Worm (Caenorhabditis elegans) whole organism, young adult: ENCODE results near the gene F38C2.7.
"Not testable (repeated sequence)": the region's sequence is repeated elsewhere in the genome, so short reads cannot be mapped to it uniquely, and the experiment has no call there.

Experiments
- B0261.1 ChIP-seq: sonication (generic microtip); optimal IDR thresholded peaks from 2 replicates; lab custom pipeline; 2016; ENCODE audit warnings: mild to moderate bottlenecking, missing genetic modification characterization, moderate library complexity, missing compliant biosample characterization
- F37B4.10 ChIP-seq: fragments of 200-800 bp; sonication (Bioruptor generic); IDR thresholded peaks from 2 replicates; pipeline ENCODE4 v1.3.6; 2022; ENCODE audit warnings: missing genetic modification characterization, missing compliant biosample characterization
- F39B2.1 ChIP-seq: fragments of 200-800 bp; sonication (Bioruptor generic); IDR thresholded peaks from 2 replicates; pipeline ENCODE4 v1.3.6; 2022; ENCODE audit warnings: missing genetic modification reagents, missing genetic modification characterization, missing compliant biosample characterization
- T26A5.8 ChIP-seq: sonication (generic microtip); optimal IDR thresholded peaks from 2 replicates; lab custom pipeline; 2016; ENCODE audit warnings: missing genetic modification characterization, missing compliant biosample characterization
- Y67H2A.10 ChIP-seq: fragments of 200-800 bp; sonication (Bioruptor generic); conservative IDR thresholded peaks from 2 replicates; pipeline ENCODE4 v1.3.6; 2022; ENCODE audit warnings: missing genetic modification reagents, missing genetic modification characterization, missing compliant biosample characterization
- attf-5 ChIP-seq: fragments of 200-800 bp; sonication (Bioruptor generic); optimal IDR thresholded peaks from 2 replicates; lab custom pipeline; 2018; ENCODE audit warnings: mild to moderate bottlenecking, missing genetic modification characterization, missing compliant biosample characterization
- attf-6 ChIP-seq: fragments of 200-800 bp; sonication (Bioruptor generic); IDR thresholded peaks from 2 replicates; pipeline ENCODE4 v1.3.6; 2022; ENCODE audit warnings: missing genetic modification reagents, missing genetic modification characterization, missing compliant biosample characterization
- ceh-100 ChIP-seq: fragments of 200-800 bp; sonication (Bioruptor generic); IDR thresholded peaks from 2 replicates; pipeline ENCODE4 v1.3.6; 2022; ENCODE audit warnings: missing genetic modification reagents, missing genetic modification characterization, missing compliant biosample characterization
- ceh-27 ChIP-seq: fragments of 200-800 bp; sonication (Bioruptor generic); optimal IDR thresholded peaks from 2 replicates; lab custom pipeline; 2018; ENCODE audit warnings: mild to moderate bottlenecking, missing genetic modification characterization, moderate library complexity, missing compliant biosample characterization
- ceh-79 ChIP-seq: sonication (generic microtip); optimal IDR thresholded peaks from 2 replicates; lab custom pipeline; 2017; ENCODE audit warnings: mild to moderate bottlenecking, missing genetic modification characterization, missing compliant biosample characterization
- chd-7 ChIP-seq: sonication (generic microtip); optimal IDR thresholded peaks from 2 replicates; lab custom pipeline; 2016; ENCODE audit warnings: mild to moderate bottlenecking, missing genetic modification characterization, moderate library complexity, missing compliant biosample characterization
- die-1 ChIP-seq: sonication (generic microtip); optimal IDR thresholded peaks from 2 replicates; lab custom pipeline; 2016; ENCODE audit warnings: missing genotype, mild to moderate bottlenecking, missing genetic modification characterization, missing compliant biosample characterization
- dox-1 ChIP-seq: fragments of 200-800 bp; sonication (Bioruptor generic); IDR thresholded peaks from 2 replicates; pipeline ENCODE4 v1.3.6; 2022; ENCODE audit warnings: missing genetic modification reagents, missing genetic modification characterization, missing compliant biosample characterization
- ekl-4 ChIP-seq: fragments of 200-800 bp; sonication (Bioruptor generic); IDR thresholded peaks from 2 replicates; pipeline ENCODE4 v1.3.6; 2022; ENCODE audit warnings: missing genetic modification reagents, missing genetic modification characterization, missing compliant biosample characterization
- hlh-26 ChIP-seq: fragments of 200-800 bp; sonication (Bioruptor generic); conservative IDR thresholded peaks from 2 replicates; pipeline ENCODE4 v1.3.6; 2022; ENCODE audit warnings: missing genetic modification reagents, missing genetic modification characterization, missing compliant biosample characterization
- hmg-1.2 ChIP-seq: fragments of 200-800 bp; sonication (Bioruptor generic); IDR thresholded peaks from 2 replicates; pipeline ENCODE4 v1.3.6; 2022; ENCODE audit warnings: missing genetic modification reagents, missing genetic modification characterization, missing compliant biosample characterization
- lin-54 ChIP-seq: fragments of 200-800 bp; sonication (Bioruptor generic); optimal IDR thresholded peaks from 2 replicates; lab custom pipeline; 2018; ENCODE audit warnings: mild to moderate bottlenecking, missing genetic modification characterization, missing compliant biosample characterization
- madf-10 ChIP-seq: sonication (generic microtip); optimal IDR thresholded peaks from 2 replicates; lab custom pipeline; 2016; ENCODE audit warnings: mild to moderate bottlenecking, missing genetic modification characterization, missing compliant biosample characterization
- madf-8 ChIP-seq: fragments of 200-800 bp; sonication (Bioruptor generic); conservative IDR thresholded peaks from 2 replicates; pipeline ENCODE4 v1.3.6; 2022; ENCODE audit warnings: missing genetic modification reagents, missing genetic modification characterization, missing compliant biosample characterization
- nfya-1 ChIP-seq: sonication (generic microtip); optimal IDR thresholded peaks from 2 replicates; lab custom pipeline; 2017; ENCODE audit warnings: antibody characterized with exemption, missing compliant biosample characterization, missing genetic modification characterization, borderline replicate concordance; ENCODE audit not compliant: insufficient read depth
- pha-4 ChIP-seq: fragments of 150-350 bp; sonication (generic microtip); optimal IDR thresholded peaks from 2 replicates; lab custom pipeline; 2014; ENCODE audit warnings: missing biosample characterization, missing genetic modification reagents, missing genetic modification characterization
- rec-8 ChIP-seq, 2 experiments: sonication (generic microtip); optimal IDR thresholded peaks; 2 replicates each; lab custom pipeline; 2016; ENCODE audit warnings: mild to moderate bottlenecking in 2 of 2, missing genetic modification characterization in 2 of 2, missing genetic modification reagents in 2 of 2, missing genotype in 2 of 2, missing biosample characterization in 1 of 2, missing compliant biosample characterization in 1 of 2, moderate library complexity in 1 of 2
- rpc-1 ChIP-seq, 2 experiments: fragments of 150-350 bp in 1 of 2; sonication (generic microtip) in 1 of 2; optimal IDR thresholded peaks; 2 replicates each; lab custom pipeline; 2014 to 2018; ENCODE audit warnings: missing biosample characterization in 1 of 2, missing genetic modification characterization in 1 of 2, missing genetic modification reagents in 1 of 2, missing genotype in 1 of 2
- sdz-38 ChIP-seq: sonication (generic microtip); optimal IDR thresholded peaks from 2 replicates; lab custom pipeline; 2016; ENCODE audit warnings: missing genotype, missing genetic modification characterization, missing compliant biosample characterization
- snpc-4 ChIP-seq, 5 experiments: fragments of 150-350 bp in 1 of 5; sonication (generic microtip) in 4 of 5; optimal IDR thresholded peaks; 2 replicates each; lab custom pipeline; 2014 to 2018; ENCODE audit warnings: missing genetic modification characterization in 5 of 5, missing biosample characterization in 3 of 5, antibody characterized with exemption in 2 of 5, mild to moderate bottlenecking in 2 of 5, missing compliant biosample characterization in 2 of 5, missing genotype in 2 of 5, moderate library complexity in 2 of 5, missing genetic modification reagents in 1 of 5
- tbp1 ChIP-seq: fragments of 200-800 bp; sonication (Bioruptor generic); optimal IDR thresholded peaks from 2 replicates; lab custom pipeline; 2018; ENCODE audit warnings: mild to moderate bottlenecking, missing genetic modification characterization, missing compliant biosample characterization
- tbx-9 ChIP-seq: sonication (generic microtip); optimal IDR thresholded peaks from 2 replicates; lab custom pipeline; 2016; ENCODE audit warnings: borderline replicate concordance, missing genetic modification characterization, inconsistent platforms, missing compliant biosample characterization
- unc-130 ChIP-seq: sonication (generic microtip); optimal IDR thresholded peaks from 2 replicates; lab custom pipeline; 2016; ENCODE audit warnings: missing genetic modification reagents, missing genetic modification characterization, missing compliant biosample characterization
- unc-62 ChIP-seq: fragments of 150-350 bp; optimal IDR thresholded peaks from 2 replicates; lab custom pipeline; 2014; ENCODE audit warnings: missing biosample characterization, missing genetic modification reagents, missing genetic modification characterization
- ztf-22 ChIP-seq: fragments of 200-800 bp; sonication (Bioruptor generic); optimal IDR thresholded peaks from 2 replicates; lab custom pipeline; 2018; ENCODE audit warnings: mild to moderate bottlenecking, missing genetic modification characterization, moderate library complexity, missing compliant biosample characterization

Gene F38C2.7

DNA sequence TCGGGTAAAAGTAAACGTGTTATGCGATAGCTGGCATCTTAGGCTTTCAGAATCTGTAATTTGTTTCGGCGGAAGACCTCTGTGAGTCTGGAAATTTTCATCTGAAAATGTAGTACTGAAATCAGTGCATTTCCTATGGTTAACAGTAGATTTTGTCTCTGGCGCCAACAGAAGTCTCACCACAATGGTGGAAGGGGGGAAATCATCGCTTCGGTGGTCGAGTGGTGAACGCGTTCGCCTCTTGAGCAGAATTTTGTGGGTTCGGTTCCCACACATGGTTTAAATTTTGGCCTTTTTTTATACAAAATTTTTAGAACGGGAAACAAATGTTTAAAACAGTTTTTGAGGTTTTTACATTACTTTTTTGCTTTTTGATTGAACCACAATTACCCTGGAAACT lies 16.9 kb downstream of the F38C2.7 start:
- peak; percentile 46; the same call in 1 of the 2 replicates for TF ChIP-seq hmg-1.2
- not testable (repeated sequence) for TF ChIP-seq snpc-4 (GFP tag; optimal IDR thresholded peaks at IDR 0.05; lab: Kevin White, UChicago); rpc-1 (optimal IDR thresholded peaks at IDR 0.05; lab: Kevin White, UChicago)
- TF ChIP-seq snpc-4 (tag; optimal IDR thresholded peaks at IDR 0.05; lab: Kevin White, UChicago) = peak in 1 of 4 experiments; percentile 86
- TF ChIP-seq rpc-1 (tag; optimal IDR thresholded peaks at IDR 0.05; lab: Kevin White, UChicago) = peak; percentile 51
- peak; percentile 55 for TF ChIP-seq B0261.1
- TF ChIP-seq tbp1 = peak; percentile 79
- peak; percentile 95 for TF ChIP-seq attf-6 (GFP tag; lab: Robert Waterston, UW)

DNA sequence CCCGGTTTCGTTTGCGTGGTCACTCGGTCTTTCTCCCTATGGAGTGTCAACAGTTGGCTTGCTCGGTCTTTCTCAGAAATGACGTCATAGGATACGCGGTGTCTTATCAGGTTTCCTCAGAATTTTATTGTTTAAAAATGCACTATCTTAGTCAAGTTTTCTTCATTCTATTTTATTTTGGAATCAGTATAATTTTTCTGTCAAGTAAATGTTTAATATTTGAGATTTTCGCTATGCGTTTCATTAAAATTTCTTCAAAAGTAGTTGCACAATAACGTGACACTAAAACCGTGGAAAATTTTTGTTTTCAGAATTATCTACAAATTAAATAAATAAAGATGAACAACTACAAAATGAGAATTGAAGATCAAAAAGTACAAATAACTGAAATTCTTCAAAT lies 19.9 kb downstream of the F38C2.7 start, which contains the start of gene hlh-31:
hlh-31 (plus strand) TSS at position 301 of the 400 bp plus-strand sequence.
- no peak for TF ChIP-seq madf-10 (tag; lab: Kevin White, UChicago)
- no peak for TF ChIP-seq Y67H2A.10 (GFP tag; lab: Robert Waterston, UW)
- no peak for TF ChIP-seq rpc-1 (optimal IDR thresholded peaks at IDR 0.05; lab: Kevin White, UChicago)
- no peak for TF ChIP-seq rpc-1 (tag; optimal IDR thresholded peaks at IDR 0.05; lab: Kevin White, UChicago)
- no peak for TF ChIP-seq lin-54 (GFP tag; lab: Kevin White, UChicago)
- no peak for TF ChIP-seq ceh-100 (GFP tag; lab: Robert Waterston, UW)
- TF ChIP-seq sdz-38 (tag; lab: Kevin White, UChicago) = no peak
- TF ChIP-seq T26A5.8 (tag; lab: Kevin White, UChicago) = no peak

DNA sequence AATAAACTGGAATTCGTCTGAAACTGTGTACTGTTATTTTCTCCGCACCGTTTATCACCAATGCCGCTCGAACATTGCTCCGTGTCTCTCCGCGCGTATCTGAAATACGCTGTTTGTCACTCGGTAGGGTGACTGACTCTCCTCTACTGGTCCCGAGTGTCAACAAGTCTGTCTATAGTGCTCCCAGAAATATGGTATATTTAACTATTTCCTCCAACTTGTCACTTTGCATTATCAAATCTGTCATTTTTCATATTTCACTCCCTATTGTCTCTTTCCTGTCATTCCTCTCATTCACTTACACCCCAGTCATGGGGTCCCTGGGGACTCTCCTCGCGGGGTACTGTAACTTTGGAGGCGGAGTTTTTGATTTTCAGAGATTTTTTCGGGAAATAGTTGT lies 22.7 kb downstream of the F38C2.7 start, which contains the start of gene hlh-17:
hlh-17 (plus strand) TSS at position 301 of the 400 bp plus-strand sequence.
- TF ChIP-seq attf-5 (GFP tag; lab: Kevin White, UChicago) = no peak
- TF ChIP-seq hlh-26 (GFP tag; lab: Robert Waterston, UW) = no peak
- no peak for TF ChIP-seq rec-8 (tag; optimal IDR thresholded peaks at IDR 0.05; lab: Kevin White, UChicago)
- no peak for TF ChIP-seq ceh-27
- no peak for TF ChIP-seq dox-1
- TF ChIP-seq die-1 (tag; lab: Kevin White, UChicago) = no peak
- TF ChIP-seq tbx-9 (tag; lab: Kevin White, UChicago) = no peak
- TF ChIP-seq unc-130 = no peak
- TF ChIP-seq B0261.1 = no peak
- TF ChIP-seq madf-8 (GFP tag; lab: Robert Waterston, UW) = no peak

DNA sequence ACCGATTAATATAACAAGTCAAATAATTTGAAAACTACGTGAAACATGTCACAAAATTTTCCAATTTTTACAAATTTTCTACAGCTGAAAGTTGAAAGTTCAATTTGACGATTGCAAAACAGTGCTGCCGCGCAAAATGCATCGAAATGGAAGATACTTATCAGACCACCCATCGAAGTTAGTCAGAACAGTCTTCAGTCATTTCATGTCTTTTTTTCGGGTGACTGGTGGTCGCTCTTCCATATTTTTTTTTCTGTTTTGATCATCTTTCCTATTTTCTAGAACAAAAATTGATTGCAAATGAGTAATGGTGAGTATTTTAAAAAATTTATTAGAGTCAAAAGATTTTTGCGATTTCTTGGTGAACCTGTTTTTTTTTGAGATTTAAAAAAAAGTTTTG lies 30.1 kb downstream of the F38C2.7 start, which contains the start of gene F38C2.1:
F38C2.1 (plus strand) TSS at position 301 of the 400 bp plus-strand sequence.
- no peak for TF ChIP-seq ztf-22 (GFP tag; lab: Kevin White, UChicago)
- TF ChIP-seq unc-62 (GFP tag; lab: Kevin White, UChicago) = no peak
- TF ChIP-seq ekl-4 (GFP tag; lab: Robert Waterston, UW) = no peak
- TF ChIP-seq nfya-1 = no peak
- TF ChIP-seq pha-4 (tag; lab: Kevin White, UChicago) = no peak
- TF ChIP-seq madf-10 (tag; lab: Kevin White, UChicago) = no peak
- no peak for TF ChIP-seq chd-7

DNA sequence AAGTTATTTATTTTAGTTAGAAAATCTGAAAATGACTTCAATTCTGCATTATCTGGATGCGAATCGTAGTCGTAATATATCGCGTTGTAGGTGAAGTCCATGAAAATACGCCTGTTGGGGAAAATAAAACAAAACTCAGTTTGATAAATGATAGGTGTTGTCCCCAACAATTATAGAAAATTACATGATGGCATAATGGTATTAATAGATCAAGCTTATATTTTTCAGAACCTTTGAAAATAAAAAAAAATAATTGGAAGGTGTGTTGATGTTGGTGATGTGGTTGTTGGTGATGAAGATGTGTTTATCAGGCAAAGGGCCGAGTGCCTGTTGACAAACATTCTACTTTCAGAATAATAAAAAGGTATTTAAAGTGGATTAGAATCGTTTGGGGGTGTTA lies 38.6 kb downstream of the F38C2.7 start, which contains the start of gene srw-61:
srw-61 (minus strand) TSS at position 101 of the 400 bp plus-strand sequence.
- TF ChIP-seq F37B4.10 (GFP tag; lab: Robert Waterston, UW) (no peak), T26A5.8 (tag; lab: Kevin White, UChicago) (no peak), attf-5 (GFP tag; lab: Kevin White, UChicago) (no peak), F39B2.1 (GFP tag; lab: Robert Waterston, UW) (no peak), tbx-9 (tag; lab: Kevin White, UChicago) (no peak), ceh-79 (no peak)
